Worm (Caenorhabditis elegans): ENCODE measurements around the gene F26H11.4.

DNA sequence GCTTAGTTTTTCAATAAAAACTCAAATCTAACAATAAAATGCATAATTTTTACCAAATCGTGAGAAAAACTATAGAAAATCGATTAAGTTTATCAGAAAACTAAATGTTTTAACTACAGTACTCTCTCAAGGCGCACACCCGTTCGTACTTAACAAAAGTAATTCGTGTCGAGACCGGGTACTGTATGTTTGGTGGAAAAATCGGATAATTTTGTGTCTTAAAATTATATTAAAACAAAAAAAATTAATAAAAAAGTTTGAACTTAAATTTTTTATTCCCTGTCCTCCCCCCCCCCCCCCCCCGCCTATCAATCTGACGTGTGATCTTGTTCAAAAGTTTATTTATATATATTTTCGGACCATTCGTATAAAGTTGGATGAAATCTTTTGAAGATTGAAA is at the start of gene F26H11.4:
- no peak for TF ChIP-seq daf-16 (GFP tag; optimal IDR thresholded peaks at IDR 0.05)
- TF ChIP-seq daf-16 (tag; optimal IDR thresholded peaks at IDR 0.05), result no peak
- TF ChIP-seq daf-12 (tag; optimal IDR thresholded peaks at IDR 0.05), result no peak
- TF ChIP-seq gei-8 (GFP tag; optimal IDR thresholded peaks at IDR 0.05), result no peak
- TF ChIP-seq mes-2 (tag; optimal IDR thresholded peaks at IDR 0.05; ENCODE audit: poor library complexity, severe bottlenecking), result no peak
- no peak for TF ChIP-seq nhr-237 (tag; optimal IDR thresholded peaks at IDR 0.05)
- no peak for TF ChIP-seq arid-1 (GFP tag; conservative IDR thresholded peaks at IDR 0.05)
- TF ChIP-seq hif-1 (tag; optimal IDR thresholded peaks at IDR 0.05), result no peak
- no peak for TF ChIP-seq attf-4 (tag; optimal IDR thresholded peaks at IDR 0.05)
- no peak for TF ChIP-seq zip-11 (GFP tag; IDR thresholded peaks at IDR 0.05)
- no peak for TF ChIP-seq hlh-11 (tag; optimal IDR thresholded peaks at IDR 0.05)
